Fruit fly (Drosophila melanogaster) whole organism, embryonic: ENCODE data around the gene c12.2.

Source experiments
- C15 ChIP-seq: fragments of 200-800 bp; sonication (Bioruptor generic); IDR thresholded peaks from 3 replicates; pipeline ENCODE4 v1.3.6; 2022; ENCODE audit warnings: missing biosample characterization, missing genetic modification characterization
- CG10209 ChIP-seq: fragments of 200-800 bp; sonication (Bioruptor generic); optimal IDR thresholded peaks from 3 replicates; lab custom pipeline; 2017; ENCODE audit warnings: missing biosample characterization, mild to moderate bottlenecking, missing genetic modification characterization, missing genetic modification reagents
- CG10267 ChIP-seq: fragments of 200-800 bp; sonication (Bioruptor generic); optimal IDR thresholded peaks from 2 replicates; lab custom pipeline; 2018; ENCODE audit warnings: missing biosample characterization, mild to moderate bottlenecking, missing genetic modification characterization, moderate library complexity
- CG10431 ChIP-seq: fragments of 200-800 bp; sonication (Bioruptor generic); optimal IDR thresholded peaks from 3 replicates; lab custom pipeline; 2018; ENCODE audit warnings: missing biosample characterization, mild to moderate bottlenecking, missing genetic modification characterization
- CG11504 ChIP-seq: fragments of 200-800 bp; sonication (Bioruptor generic); optimal IDR thresholded peaks from 3 replicates; lab custom pipeline; 2019; ENCODE audit warnings: missing biosample characterization, mild to moderate bottlenecking, missing genetic modification characterization, moderate library complexity
- CG13424 ChIP-seq: fragments of 200-800 bp; sonication (Bioruptor generic); optimal IDR thresholded peaks from 2 replicates; lab custom pipeline; 2019; ENCODE audit warnings: missing biosample characterization, mild to moderate bottlenecking, missing genetic modification characterization, moderate library complexity
- CG18619 ChIP-seq: fragments of 200-800 bp; sonication (Bioruptor generic); optimal IDR thresholded peaks from 3 replicates; lab custom pipeline; 2017; ENCODE audit warnings: missing biosample characterization, mild to moderate bottlenecking, missing genetic modification characterization
- CG2712 ChIP-seq: fragments of 200-800 bp; optimal IDR thresholded peaks from 3 replicates; lab custom pipeline; 2019; ENCODE audit warnings: missing biosample characterization, mild to moderate bottlenecking, missing genetic modification characterization, moderate library complexity
- CG3838 ChIP-seq: fragments of 200-800 bp; sonication (Bioruptor generic); optimal IDR thresholded peaks from 3 replicates; lab custom pipeline; 2016; ENCODE audit warnings: missing biosample characterization, missing genetic modification characterization
- CG4707 ChIP-seq: fragments of 200-800 bp; sonication (Bioruptor generic); optimal IDR thresholded peaks from 2 replicates; lab custom pipeline; 2018; ENCODE audit warnings: missing biosample characterization, mild to moderate bottlenecking, missing genetic modification characterization, moderate library complexity
- CG4820 ChIP-seq: fragments of 200-800 bp; sonication (Bioruptor generic); optimal IDR thresholded peaks from 3 replicates; lab custom pipeline; 2016; ENCODE audit warnings: missing biosample characterization, missing genetic modification characterization
- CG6765 ChIP-seq: fragments of 200-800 bp; sonication (Bioruptor generic); optimal IDR thresholded peaks from 3 replicates; lab custom pipeline; 2017; ENCODE audit warnings: missing biosample characterization, mild to moderate bottlenecking, missing genetic modification characterization
- CG7372 ChIP-seq: fragments of 200-800 bp; sonication (Bioruptor generic); IDR thresholded peaks from 2 replicates; pipeline ENCODE4 v1.3.6; 2022; ENCODE audit warnings: missing biosample characterization, missing genetic modification characterization
- CG7745 ChIP-seq: fragments of 200-800 bp; sonication (Bioruptor generic); optimal IDR thresholded peaks from 2 replicates; lab custom pipeline; 2018; ENCODE audit warnings: missing biosample characterization, mild to moderate bottlenecking, missing genetic modification characterization, moderate library complexity
- CG7786 ChIP-seq: fragments of 200-800 bp; sonication (Bioruptor generic); optimal IDR thresholded peaks from 2 replicates; lab custom pipeline; 2016; ENCODE audit warnings: missing biosample characterization, missing genetic modification characterization
- CG8924 ChIP-seq: fragments of 200-800 bp; optimal IDR thresholded peaks from 3 replicates; lab custom pipeline; 2019; ENCODE audit warnings: missing biosample characterization, mild to moderate bottlenecking, missing genetic modification characterization, moderate library complexity
- CG9609 ChIP-seq: fragments of 200-800 bp; sonication (Bioruptor generic); optimal IDR thresholded peaks from 3 replicates; lab custom pipeline; 2016; ENCODE audit warnings: missing biosample characterization, missing genetic modification characterization
- CG9932 ChIP-seq: fragments of 200-800 bp; sonication (Bioruptor generic); IDR thresholded peaks from 2 replicates; pipeline ENCODE4 v1.3.6; 2022; ENCODE audit warnings: missing biosample characterization, missing genetic modification characterization
- Chrac-16 ChIP-seq: fragments of 200-800 bp; sonication (Bioruptor generic); optimal IDR thresholded peaks from 3 replicates; lab custom pipeline; 2016; ENCODE audit warnings: missing biosample characterization, missing genetic modification characterization
- Dip3 ChIP-seq: fragments of 200-800 bp; sonication (Bioruptor generic); optimal IDR thresholded peaks from 3 replicates; lab custom pipeline; 2016; ENCODE audit warnings: missing biosample characterization, missing genetic modification characterization
- Dp ChIP-seq: fragments of 200-800 bp; sonication (Bioruptor generic); optimal IDR thresholded peaks from 2 replicates; lab custom pipeline; 2018; ENCODE audit warnings: missing biosample characterization, mild to moderate bottlenecking, missing genetic modification characterization, moderate library complexity
- Dref ChIP-seq: fragments of 200-800 bp; sonication (Bioruptor generic); IDR thresholded peaks from 2 replicates; pipeline ENCODE4 v1.3.6; 2022; ENCODE audit warnings: missing biosample characterization, missing genetic modification characterization
- E2f2 ChIP-seq: fragments of 200-800 bp; sonication (Bioruptor generic); IDR thresholded peaks from 2 replicates; pipeline ENCODE4 v1.3.6; 2022; ENCODE audit warnings: missing biosample characterization, missing genetic modification characterization
- Fer1 ChIP-seq: fragments of 200-800 bp; sonication (Bioruptor generic); optimal IDR thresholded peaks from 2 replicates; lab custom pipeline; 2017; ENCODE audit warnings: missing biosample characterization, mild to moderate bottlenecking, missing genetic modification characterization
- Fer2 ChIP-seq: fragments of 200-800 bp; sonication (Bioruptor generic); optimal IDR thresholded peaks from 2 replicates; lab custom pipeline; 2018; ENCODE audit warnings: missing biosample characterization, mild to moderate bottlenecking, missing genetic modification characterization, moderate library complexity
- Fer3 ChIP-seq: fragments of 200-800 bp; sonication (Bioruptor generic); optimal IDR thresholded peaks from 2 replicates; lab custom pipeline; 2018; ENCODE audit warnings: missing biosample characterization, mild to moderate bottlenecking, missing genetic modification characterization, moderate library complexity
- H15 ChIP-seq: fragments of 200-800 bp; sonication (Bioruptor generic); IDR thresholded peaks from 3 replicates; pipeline ENCODE4 v1.3.6; 2022; ENCODE audit warnings: missing biosample characterization, missing genetic modification characterization
- HLHmδ ChIP-seq: fragments of 200-800 bp; sonication (Bioruptor generic); optimal IDR thresholded peaks from 2 replicates; lab custom pipeline; 2018; ENCODE audit warnings: missing biosample characterization, mild to moderate bottlenecking, missing genetic modification characterization, moderate library complexity
- Meics ChIP-seq: fragments of 200-800 bp; sonication (Bioruptor generic); optimal IDR thresholded peaks from 2 replicates; lab custom pipeline; 2017; ENCODE audit warnings: missing biosample characterization, mild to moderate bottlenecking, missing genetic modification characterization
- NC2β ChIP-seq: fragments of 200-800 bp; sonication (Bioruptor generic); optimal IDR thresholded peaks from 2 replicates; lab custom pipeline; 2016; ENCODE audit warnings: missing biosample characterization, missing genetic modification characterization
- NFAT ChIP-seq: fragments of 200-800 bp; sonication (Bioruptor generic); IDR thresholded peaks from 2 replicates; pipeline ENCODE4 v1.3.6; 2022; ENCODE audit warnings: missing biosample characterization, missing genetic modification characterization
- Neu2 ChIP-seq: fragments of 200-800 bp; sonication (Bioruptor generic); optimal IDR thresholded peaks from 3 replicates; lab custom pipeline; 2016; ENCODE audit warnings: missing biosample characterization, missing genetic modification characterization, borderline replicate concordance
- Rx ChIP-seq: fragments of 200-800 bp; sonication (Bioruptor generic); IDR thresholded peaks from 2 replicates; pipeline ENCODE4 v1.3.6; 2022; ENCODE audit warnings: missing biosample characterization, missing genetic modification characterization
- Sin3A ChIP-seq: fragments of >200 bp; optimal IDR thresholded peaks from 2 replicates; lab custom pipeline; 2018
- TFAM ChIP-seq: fragments of 200-800 bp; sonication (Bioruptor generic); optimal IDR thresholded peaks from 2 replicates; lab custom pipeline; 2017; ENCODE audit warnings: missing biosample characterization, missing genetic modification characterization, inconsistent platforms
- YL-1 ChIP-seq: fragments of 200-800 bp; sonication (Bioruptor generic); optimal IDR thresholded peaks from 3 replicates; lab custom pipeline; 2017; ENCODE audit warnings: missing biosample characterization, mild to moderate bottlenecking, missing genetic modification characterization
- ase ChIP-seq: fragments of 200-800 bp; sonication (Bioruptor generic); IDR thresholded peaks from 3 replicates; pipeline ENCODE4 v1.3.6; 2022; ENCODE audit warnings: missing biosample characterization, missing genetic modification characterization
- corto ChIP-seq: fragments of 200-800 bp; sonication (Bioruptor generic); optimal IDR thresholded peaks from 2 replicates; lab custom pipeline; 2016; ENCODE audit warnings: missing biosample characterization, mild to moderate bottlenecking, missing genetic modification characterization, moderate library complexity
- crol ChIP-seq: fragments of 200-800 bp; sonication (Bioruptor generic); IDR thresholded peaks from 2 replicates; pipeline ENCODE4 v1.3.6; 2022; ENCODE audit warnings: missing biosample characterization, missing genetic modification characterization
- dati ChIP-seq: fragments of 200-800 bp; sonication (Bioruptor generic); IDR thresholded peaks from 2 replicates; pipeline ENCODE4 v1.3.6; 2022; ENCODE audit warnings: missing biosample characterization, missing genetic modification characterization
- eyg ChIP-seq: fragments of 200-800 bp; sonication (Bioruptor generic); optimal IDR thresholded peaks from 3 replicates; lab custom pipeline; 2016; ENCODE audit warnings: missing biosample characterization, missing genetic modification characterization
- gcm ChIP-seq: fragments of 200-800 bp; sonication (Bioruptor generic); optimal IDR thresholded peaks from 2 replicates; lab custom pipeline; 2019; ENCODE audit warnings: missing biosample characterization, mild to moderate bottlenecking, missing genetic modification characterization, moderate library complexity
- grau ChIP-seq: fragments of 200-800 bp; optimal IDR thresholded peaks from 3 replicates; lab custom pipeline; 2019; ENCODE audit warnings: missing biosample characterization, mild to moderate bottlenecking, missing genetic modification characterization, moderate library complexity
- h ChIP-seq: fragments of >200 bp; optimal IDR thresholded peaks from 2 replicates; lab custom pipeline; 2017
- nmo ChIP-seq: fragments of 200-800 bp; sonication (Bioruptor generic); optimal IDR thresholded peaks from 2 replicates; lab custom pipeline; 2018; ENCODE audit warnings: missing biosample characterization, mild to moderate bottlenecking, missing genetic modification characterization, moderate library complexity
- phol ChIP-seq: fragments of 200-800 bp; sonication (Bioruptor generic); optimal IDR thresholded peaks from 3 replicates; lab custom pipeline; 2018; ENCODE audit warnings: missing biosample characterization, mild to moderate bottlenecking, missing genetic modification characterization, moderate library complexity
- pzg ChIP-seq: fragments of 200-800 bp; sonication (Bioruptor generic); optimal IDR thresholded peaks from 3 replicates; lab custom pipeline; 2018; ENCODE audit warnings: missing biosample characterization, mild to moderate bottlenecking, missing genetic modification characterization, moderate library complexity
- toy ChIP-seq: fragments of 200-800 bp; sonication (Bioruptor generic); IDR thresholded peaks from 2 replicates; pipeline ENCODE4 v1.3.6; 2022; ENCODE audit warnings: missing biosample characterization, missing genetic modification characterization
- trem ChIP-seq: fragments of 200-800 bp; optimal IDR thresholded peaks from 3 replicates; lab custom pipeline; 2019; ENCODE audit warnings: missing biosample characterization, mild to moderate bottlenecking, missing genetic modification characterization, moderate library complexity
- zen2 ChIP-seq: fragments of 200-800 bp; sonication (Bioruptor generic); IDR thresholded peaks from 3 replicates; pipeline ENCODE4 v1.3.6; 2022; ENCODE audit warnings: missing biosample characterization, missing genetic modification characterization; ENCODE audit not compliant: partially characterized antibody
- zfh2 ChIP-seq: fragments of 200-800 bp; sonication (Bioruptor generic); optimal IDR thresholded peaks from 2 replicates; lab custom pipeline; 2016; ENCODE audit warnings: missing biosample characterization, missing genetic modification characterization

Gene c12.2

dm6 chrX:9355996-9356708 lies 37.0 kb downstream of the c12.2 start, which contains the start of the genes Zdhhc8 and BCL7-like (continued):
- TF ChIP-seq CG2712 (tag; lab: Kevin White, UChicago) (peak; percentile 47), trem (tag; lab: Kevin White, UChicago) (peak; percentile 64), Dip3 (GFP tag; lab: Kevin White, UChicago) (peak; percentile 18), CG10431 (GFP tag; lab: Kevin White, UChicago) (no peak), CG7786 (peak; percentile 17), E2f2 (GFP tag; lab: Robert Waterston, UW) (peak; percentile 60), Rx (GFP tag; lab: Robert Waterston, UW) (no peak), h (lab: Kevin White, UChicago) (no peak), corto (GFP tag; lab: Kevin White, UChicago) (no peak), Dref (peak; percentile 96), pzg (GFP tag; lab: Kevin White, UChicago) (peak; percentile 88), Meics (no peak), toy (GFP tag; lab: Robert Waterston, UW) (no peak), CG3838 (GFP tag; lab: Kevin White, UChicago) (peak; percentile 1), Fer1 (GFP tag; lab: Kevin White, UChicago) (no peak), CG18619 (GFP tag; lab: Kevin White, UChicago) (no peak), Neu2 (GFP tag; lab: Kevin White, UChicago) (no peak), Chrac-16 (GFP tag; lab: Kevin White, UChicago) (peak; percentile 54), zen2 (GFP tag; lab: Robert Waterston, UW) (peak; percentile 93), CG7745 (tag; lab: Kevin White, UChicago) (no peak), CG9932 (peak; percentile 76), CG4707 (no peak), Fer3 (no peak), CG11504 (tag; lab: Kevin White, UChicago) (no peak), ase (GFP tag; lab: Robert Waterston, UW) (0 out of 3 replicates have a peak, but pooled peaks have one; percentile 25), CG13424 (tag; lab: Kevin White, UChicago) (peak; percentile 37), Fer2 (tag; lab: Kevin White, UChicago) (no peak), eyg (GFP tag; lab: Kevin White, UChicago) (no peak), CG9609 (GFP tag; lab: Kevin White, UChicago) (peak; percentile 28), Dp (GFP tag; lab: Kevin White, UChicago) (peak; percentile 51), CG4820 (peak; percentile 29), H15 (GFP tag; lab: Robert Waterston, UW) (no peak), C15 (GFP tag; lab: Robert Waterston, UW) (no peak), Sin3A (lab: Kevin White, UChicago) (peak; percentile 96), CG7372 (GFP tag; lab: Robert Waterston, UW) (no peak), YL-1 (GFP tag; lab: Kevin White, UChicago) (peak; percentile 48), CG10209 (GFP tag; lab: Kevin White, UChicago) (peak; percentile 7), gcm (GFP tag; lab: Kevin White, UChicago) (peak; percentile 31), CG10267 (tag; lab: Kevin White, UChicago) (peak; percentile 61), nmo (GFP tag; lab: Kevin White, UChicago) (peak; percentile 74), grau (tag; lab: Kevin White, UChicago) (peak; percentile 43), dati (GFP tag; lab: Robert Waterston, UW) (no peak), phol (peak; percentile 64), CG6765 (GFP tag; lab: Kevin White, UChicago) (no peak), CG8924 (tag; lab: Kevin White, UChicago) (peak; percentile 53), NFAT (GFP tag; lab: Robert Waterston, UW) (no peak), HLHmδ (no peak), zfh2 (GFP tag; lab: Kevin White, UChicago) (peak; percentile 41), crol (GFP tag; lab: Robert Waterston, UW) (no peak), NC2β (peak; percentile 42), TFAM (GFP tag; lab: Kevin White, UChicago) (no peak)
